Worm (Caenorhabditis elegans) whole organism, L3 larva: ENCODE measurements around the gene gid-2.

Experiments used
- R02D3.7 ChIP-seq: fragments of 150-350 bp; optimal IDR thresholded peaks from 2 replicates; lab custom pipeline; 2014; ENCODE audit warnings: missing biosample characterization, missing genetic modification characterization
- aly-2 ChIP-seq: fragments of 150-350 bp; optimal IDR thresholded peaks from 2 replicates; lab custom pipeline; 2014; ENCODE audit warnings: missing biosample characterization, missing genetic modification characterization
- ama-1 ChIP-seq: fragments of 150-350 bp; optimal IDR thresholded peaks from 2 replicates; lab custom pipeline; 2018
- ceh-28 ChIP-seq: fragments of 150-350 bp; optimal IDR thresholded peaks from 2 replicates; lab custom pipeline; 2014; ENCODE audit warnings: missing biosample characterization, missing genetic modification reagents, missing genetic modification characterization
- egl-27 ChIP-seq: sonication (generic microtip); optimal IDR thresholded peaks from 4 replicates; lab custom pipeline; 2017; ENCODE audit warnings: missing biosample characterization, missing genetic modification reagents, missing genetic modification characterization
- elt-2 ChIP-seq: sonication (generic microtip); optimal IDR thresholded peaks from 2 replicates; lab custom pipeline; 2016; ENCODE audit warnings: missing genetic modification reagents, mild to moderate bottlenecking, missing genetic modification characterization, missing compliant biosample characterization
- eor-1 ChIP-seq, 2 experiments: fragments of 150-350 bp; optimal IDR thresholded peaks; 2 replicates each; lab custom pipeline; 2014 to 2018; ENCODE audit warnings: missing biosample characterization in 2 of 2, missing genetic modification characterization in 2 of 2
- fkh-10 ChIP-seq: sonication (generic microtip); optimal IDR thresholded peaks from 2 replicates; lab custom pipeline; 2017; ENCODE audit warnings: missing biosample characterization, missing genetic modification reagents, missing genetic modification characterization
- lin-15B ChIP-seq: fragments of 150-350 bp; optimal IDR thresholded peaks from 2 replicates; lab custom pipeline; 2014; ENCODE audit warnings: missing biosample characterization, missing genetic modification characterization
- lin-39 ChIP-seq: fragments of 150-350 bp; optimal IDR thresholded peaks from 2 replicates; lab custom pipeline; 2018; ENCODE audit warnings: missing biosample characterization, missing genetic modification reagents, missing genetic modification characterization
- lsy-12 ChIP-seq: sonication (generic microtip); optimal IDR thresholded peaks from 2 replicates; lab custom pipeline; 2016; ENCODE audit warnings: mild to moderate bottlenecking, missing genetic modification characterization, missing compliant biosample characterization
- mdl-1 ChIP-seq: fragments of 150-350 bp; optimal IDR thresholded peaks from 2 replicates; lab custom pipeline; 2014; ENCODE audit warnings: missing biosample characterization, missing genetic modification characterization
- mml-1 ChIP-seq: fragments of 150-350 bp; sonication (generic microtip); optimal IDR thresholded peaks from 3 replicates; lab custom pipeline; 2014; ENCODE audit warnings: missing biosample characterization, missing genetic modification characterization
- nfya-1 ChIP-seq: sonication (generic microtip); optimal IDR thresholded peaks from 2 replicates; lab custom pipeline; 2017; ENCODE audit warnings: missing genetic modification characterization, mild to moderate bottlenecking, missing compliant biosample characterization, antibody characterized with exemption, moderate library complexity; ENCODE audit not compliant: insufficient read depth
- nhr-12 ChIP-seq: fragments of 150-350 bp; optimal IDR thresholded peaks from 2 replicates; lab custom pipeline; 2014; ENCODE audit warnings: missing biosample characterization, missing genetic modification characterization
- nhr-23 ChIP-seq: fragments of 150-350 bp; optimal IDR thresholded peaks from 2 replicates; lab custom pipeline; 2014; ENCODE audit warnings: missing biosample characterization, missing genetic modification reagents, missing genetic modification characterization
- nhr-237 ChIP-seq: fragments of 150-350 bp; optimal IDR thresholded peaks from 2 replicates; lab custom pipeline; 2014; ENCODE audit warnings: missing biosample characterization, missing genetic modification characterization
- nhr-25 ChIP-seq: sonication (generic microtip); optimal IDR thresholded peaks from 2 replicates; lab custom pipeline; 2017; ENCODE audit warnings: missing biosample characterization, missing genetic modification characterization
- nhr-43 ChIP-seq: sonication (generic microtip); optimal IDR thresholded peaks from 2 replicates; lab custom pipeline; 2016; ENCODE audit warnings: mild to moderate bottlenecking, missing genetic modification characterization, missing compliant biosample characterization; ENCODE audit not compliant: poor library complexity, severe bottlenecking
- nhr-67 ChIP-seq: fragments of 150-350 bp; optimal IDR thresholded peaks from 2 replicates; lab custom pipeline; 2014; ENCODE audit warnings: missing biosample characterization, missing genetic modification characterization
- nhr-76 ChIP-seq: fragments of 150-350 bp; sonication (generic microtip); optimal IDR thresholded peaks from 5 replicates; lab custom pipeline; 2014; ENCODE audit warnings: missing biosample characterization, missing genetic modification characterization
- pqm-1 ChIP-seq: fragments of 150-350 bp; optimal IDR thresholded peaks from 2 replicates; lab custom pipeline; 2017; ENCODE audit warnings: missing biosample characterization, missing genetic modification characterization, inconsistent platforms
- sea-2 ChIP-seq: fragments of 150-350 bp; sonication (generic microtip); optimal IDR thresholded peaks from 4 replicates; lab custom pipeline; 2014; ENCODE audit warnings: missing biosample characterization, missing genetic modification reagents, missing genetic modification characterization
- skn-1 ChIP-seq: fragments of 150-350 bp; optimal IDR thresholded peaks from 2 replicates; lab custom pipeline; 2014; ENCODE audit warnings: missing biosample characterization, missing genetic modification characterization
- snpc-4 ChIP-seq: fragments of 150-350 bp; optimal IDR thresholded peaks from 2 replicates; lab custom pipeline; 2014; ENCODE audit warnings: missing biosample characterization, missing genetic modification characterization
- tbx-2 ChIP-seq: sonication (generic microtip); optimal IDR thresholded peaks from 2 replicates; lab custom pipeline; 2016; ENCODE audit warnings: mild to moderate bottlenecking, missing genetic modification characterization, missing compliant biosample characterization
- unc-62 ChIP-seq: fragments of 150-350 bp; sonication (generic microtip); optimal IDR thresholded peaks from 4 replicates; lab custom pipeline; 2014; ENCODE audit warnings: missing biosample characterization, missing genetic modification reagents, missing genetic modification characterization
- zag-1 ChIP-seq: fragments of 150-350 bp; optimal IDR thresholded peaks from 2 replicates; lab custom pipeline; 2014; ENCODE audit warnings: missing biosample characterization, missing genetic modification characterization
- ztf-11 ChIP-seq: fragments of 150-350 bp; optimal IDR thresholded peaks from 2 replicates; lab custom pipeline; 2014; ENCODE audit warnings: missing biosample characterization, missing genetic modification characterization
- ztf-4 ChIP-seq: fragments of 150-350 bp; optimal IDR thresholded peaks from 2 replicates; lab custom pipeline; 2014; ENCODE audit warnings: missing biosample characterization, missing genetic modification characterization

Gene gid-2

ce11 chrX:2430317-2430716 lies 8.4 kb downstream of the gid-2 start:
- TF ChIP-seq mdl-1 (tag; lab: Kevin White, UChicago) (no peak), unc-62 (no peak), lsy-12 (tag; lab: Kevin White, UChicago) (no peak), nhr-12 (tag; lab: Kevin White, UChicago) (no peak), ztf-4 (tag; lab: Kevin White, UChicago) (no peak), egl-27 (tag; lab: Kevin White, UChicago) (no peak), sea-2 (GFP tag; lab: Kevin White, UChicago) (no peak), mml-1 (tag; lab: Kevin White, UChicago) (no peak), lin-39 (tag; lab: Kevin White, UChicago) (no peak), ceh-28 (tag; lab: Kevin White, UChicago) (no peak), eor-1 (tag; optimal IDR thresholded peaks at IDR 0.05; lab: Kevin White, UChicago) (no peak), nfya-1 (tag; lab: Kevin White, UChicago) (no peak), snpc-4 (tag; lab: Kevin White, UChicago) (no peak), nhr-25 (tag; lab: Kevin White, UChicago) (no peak)

ce11 chrX:2427404-2427803 lies 11.4 kb downstream of the gid-2 start, which contains the start of gene gcy-31:
Gene gcy-31, minus strand, starts transcription at chrX:2427504.
- TF ChIP-seq elt-2 (tag; lab: Kevin White, UChicago): no peak
- TF ChIP-seq tbx-2 (tag; lab: Kevin White, UChicago): no peak

- TF ChIP-seq nhr-76 (no peak), nhr-25 (tag; lab: Kevin White, UChicago) (peak; percentile 61)
These were observed 11.8 kb downstream of the gid-2 start for ce11 chrX:2426932-2427331.

ce11 chrX:2425284-2425683 lies 13.5 kb downstream of the gid-2 start:
- TF ChIP-seq nhr-23 (tag; lab: Kevin White, UChicago): peak; percentile 85
- no peak for TF ChIP-seq mml-1 (tag; lab: Kevin White, UChicago)
- peak; percentile 34 for TF ChIP-seq nhr-25 (tag; lab: Kevin White, UChicago)

- TF ChIP-seq R02D3.7 (tag; lab: Kevin White, UChicago) (no peak), nhr-43 (no peak)
These were observed 16.6 kb downstream of the gid-2 start for ce11 chrX:2422123-2422522.

- TF ChIP-seq eor-1 (tag; optimal IDR thresholded peaks at IDR 0.05; lab: Kevin White, UChicago) (no peak), skn-1 (tag; lab: Kevin White, UChicago) (no peak), lin-15B (tag; lab: Kevin White, UChicago) (no peak), nhr-67 (tag; lab: Kevin White, UChicago) (no peak), pqm-1 (tag; lab: Kevin White, UChicago) (no peak), aly-2 (tag; lab: Kevin White, UChicago) (no peak)
These were observed 19.0 kb downstream of the gid-2 start, which contains the start of gene glr-7 for ce11 chrX:2419777-2420176. Gene glr-7, minus strand, starts transcription at chrX:2419877.

- TF ChIP-seq zag-1 (no peak), aly-2 (tag; lab: Kevin White, UChicago) (no peak), nhr-43 (no peak), ama-1 (lab: Kevin White, UChicago) (no peak), mml-1 (tag; lab: Kevin White, UChicago) (no peak), nhr-67 (tag; lab: Kevin White, UChicago) (no peak), eor-1 (tag; optimal IDR thresholded peaks at IDR 0.05; lab: Kevin White, UChicago) (no peak), lin-39 (tag; lab: Kevin White, UChicago) (no peak), lin-15B (tag; lab: Kevin White, UChicago) (no peak), fkh-10 (GFP tag; lab: Kevin White, UChicago) (no peak), nhr-23 (tag; lab: Kevin White, UChicago) (no peak), nhr-237 (tag; lab: Kevin White, UChicago) (no peak), ztf-11 (no peak)
These were observed 25.5 kb downstream of the gid-2 start, which contains the start of gene hlh-15 for ce11 chrX:2413277-2413676. Gene hlh-15, minus strand, starts transcription at chrX:2413377.
